Worm (Caenorhabditis elegans): Measurements from ENCODE around the gene nspd-6.

DNA sequence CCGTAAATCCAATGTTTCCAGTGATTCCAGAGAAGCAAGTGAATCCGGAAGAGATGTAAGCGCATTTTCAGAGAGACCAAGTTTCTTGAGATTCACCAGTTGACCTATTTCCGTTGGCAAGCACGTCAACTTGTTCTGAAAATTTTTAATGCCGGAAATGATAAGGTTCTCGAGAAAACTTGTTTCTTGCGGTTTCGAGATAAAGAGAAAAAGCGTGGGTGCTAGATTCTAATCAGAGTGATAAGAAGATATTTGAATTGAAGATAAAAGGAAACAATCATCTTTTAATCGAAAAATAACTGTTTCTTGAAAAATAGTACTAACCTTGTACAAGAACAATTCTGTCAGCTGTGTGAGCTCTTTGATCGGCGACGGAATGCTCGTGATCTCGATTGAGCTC lies 33.7 kb downstream of the nspd-6 start:
- TF ChIP-seq elt-3 (tag; optimal IDR thresholded peaks at IDR 0.05) = no peak
- TF ChIP-seq ceh-83 (GFP tag; optimal IDR thresholded peaks at IDR 0.05) = no peak
- no peak for TF ChIP-seq nhr-12 (tag; optimal IDR thresholded peaks at IDR 0.05)
- no peak for TF ChIP-seq sptf-1 (tag; optimal IDR thresholded peaks at IDR 0.05)
- TF ChIP-seq snpc-4 (tag; optimal IDR thresholded peaks at IDR 0.05) = no peak
- TF ChIP-seq ztf-11 (tag; optimal IDR thresholded peaks at IDR 0.05) = no peak
- no peak for TF ChIP-seq nhr-28 (tag; optimal IDR thresholded peaks at IDR 0.05)

All from whole organism, mixed stage, embryonic.